Worm (Caenorhabditis elegans) whole organism, L3 larva: ENCODE data around the gene srxa-9.

Experiments used
- elt-3 ChIP-seq, 3 experiments: fragments of 150-350 bp in 1 of 3; sonication (generic microtip) in 2 of 3; optimal IDR thresholded peaks; 2 replicates in 2 of 3; 4 replicates in 1 of 3; lab custom pipeline; 2014 to 2017; ENCODE audit warnings: missing biosample characterization in 3 of 3, missing genetic modification characterization in 3 of 3
- lin-39 ChIP-seq: fragments of 150-350 bp; optimal IDR thresholded peaks from 2 replicates; lab custom pipeline; 2018; ENCODE audit warnings: missing biosample characterization, missing genetic modification reagents, missing genetic modification characterization
- mdl-1 ChIP-seq: fragments of 150-350 bp; optimal IDR thresholded peaks from 2 replicates; lab custom pipeline; 2014; ENCODE audit warnings: missing biosample characterization, missing genetic modification characterization
- nhr-28 ChIP-seq: fragments of 150-350 bp; optimal IDR thresholded peaks from 2 replicates; lab custom pipeline; 2014; ENCODE audit warnings: missing biosample characterization, missing genetic modification characterization

- no peak for TF ChIP-seq mdl-1 (tag; lab: Kevin White, UChicago)
- TF ChIP-seq nhr-28 (tag; lab: Kevin White, UChicago), result no peak
- no peak for TF ChIP-seq elt-3 (tag; optimal IDR thresholded peaks at IDR 0.05; lab: Kevin White, UChicago)
- no peak for TF ChIP-seq lin-39
These were observed 25.9 kb downstream of the srxa-9 start, which contains the start of gene Y7A5A.2 for ce11 chrX:15772674-15773073.
